Worm (Caenorhabditis elegans) whole organism, midembryonic: ENCODE measurements around the gene F54D5.23.
"Not testable (repeated sequence)": the region's sequence is repeated elsewhere in the genome, so short reads cannot be mapped to it uniquely, and the experiment has no call there.

ENCODE experiments used
- T22C8.4 ChIP-seq: fragments of 200-800 bp; sonication (Bioruptor generic); IDR thresholded peaks from 2 replicates; pipeline ENCODE4 v1.3.6; 2022; ENCODE audit warnings: missing genetic modification characterization, missing compliant biosample characterization
- cog-1 ChIP-seq: sonication (generic microtip); optimal IDR thresholded peaks from 2 replicates; lab custom pipeline; 2016; ENCODE audit warnings: missing genetic modification characterization, missing compliant biosample characterization
- flt-1 ChIP-seq: fragments of 200-800 bp; sonication (Bioruptor generic); IDR thresholded peaks from 2 replicates; pipeline ENCODE4 v1.3.6; 2022; ENCODE audit warnings: missing genetic modification characterization, missing compliant biosample characterization
- med-1 ChIP-seq: sonication (generic microtip); optimal IDR thresholded peaks from 2 replicates; lab custom pipeline; 2017; ENCODE audit warnings: missing genetic modification characterization, mild to moderate bottlenecking, missing compliant biosample characterization, antibody characterized with exemption, missing genetic modification reagents; ENCODE audit not compliant: insufficient read depth
- tab-1 ChIP-seq: fragments of 200-800 bp; sonication (Bioruptor generic); IDR thresholded peaks from 2 replicates; pipeline ENCODE4 v1.3.6; 2022; ENCODE audit warnings: missing genetic modification characterization, missing compliant biosample characterization
- ztf-29 ChIP-seq: fragments of 200-800 bp; sonication (Bioruptor generic); IDR thresholded peaks from 2 replicates; pipeline ENCODE4 v1.3.6; 2022; ENCODE audit warnings: missing genetic modification reagents, missing genetic modification characterization, missing compliant biosample characterization

- TF ChIP-seq med-1 (GFP tag; lab: Kevin White, UChicago), result not testable (repeated sequence)
- TF ChIP-seq cog-1 (tag; lab: Kevin White, UChicago) (peak; percentile 64), ztf-29 (GFP tag; lab: Robert Waterston, UW) (peak; percentile 57; the same call in 1 of the 2 replicates), tab-1 (peak; percentile 86), T22C8.4 (GFP tag; lab: Robert Waterston, UW) (peak; percentile 73), flt-1 (GFP tag; lab: Robert Waterston, UW) (peak; percentile 88)
These were observed 34.5 kb downstream of the F54D5.23 start, which contains the start of gene Y62F5A.12 for ce11 chrII:11534429-11535099.
